Worm (Caenorhabditis elegans) whole organism, L4/young adult: ENCODE measurements around the gene sdha-1.

Experiments used
- W03F9.2 ChIP-seq: fragments of 150-350 bp; optimal IDR thresholded peaks from 2 replicates; lab custom pipeline; 2014; ENCODE audit warnings: missing biosample characterization, missing genetic modification characterization
- dao-5 ChIP-seq: sonication (generic microtip); optimal IDR thresholded peaks from 2 replicates; lab custom pipeline; 2016; ENCODE audit warnings: missing genotype, missing genetic modification characterization, moderate library complexity, missing compliant biosample characterization
- him-1 ChIP-seq: sonication (generic microtip); optimal IDR thresholded peaks from 2 replicates; lab custom pipeline; 2016; ENCODE audit warnings: missing genotype, missing genetic modification reagents, missing genetic modification characterization, missing compliant biosample characterization

ce11 chrX:8523000-8523399 lies 22.8 kb downstream of the sdha-1 start:
- TF ChIP-seq dao-5 (tag; lab: Kevin White, UChicago): no peak
- no peak for TF ChIP-seq him-1 (tag; lab: Kevin White, UChicago)
- TF ChIP-seq W03F9.2 (tag; lab: Kevin White, UChicago): no peak
